1 fruit fly cellular context compared by ENCODE assay signal in the genomic region with DNA sequence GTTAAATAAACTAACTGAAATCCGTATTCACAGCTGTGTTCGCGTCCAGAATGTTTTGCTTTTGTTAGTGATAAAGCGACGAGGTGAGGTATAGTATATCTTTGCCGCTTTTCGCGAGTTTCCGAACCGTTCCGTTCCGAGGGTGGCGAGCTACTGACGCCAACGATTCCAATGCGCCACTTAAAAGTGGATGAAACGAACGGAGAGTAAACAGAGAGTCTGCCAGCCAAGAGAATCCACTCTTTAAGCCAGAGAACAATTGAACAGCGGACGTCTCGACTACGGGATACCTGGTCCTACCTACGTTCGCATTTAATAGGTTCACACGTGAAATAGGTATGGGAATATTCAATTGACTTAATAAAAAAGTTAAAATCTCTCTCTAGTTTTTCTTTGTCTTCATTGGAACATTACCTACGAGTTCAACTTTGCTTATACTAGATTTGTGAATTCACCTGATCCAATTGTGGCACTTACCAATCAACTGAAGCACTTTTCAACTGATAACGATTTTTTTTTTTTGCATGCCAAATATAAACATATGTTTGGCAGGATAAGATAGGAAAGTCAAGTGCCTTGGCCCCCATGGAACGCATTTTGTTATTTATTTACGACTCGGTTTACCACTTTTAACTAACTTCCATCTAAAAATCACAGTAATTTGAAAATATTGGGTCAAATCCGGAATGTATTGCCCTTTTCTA.
TF ChIP-seq lines count a peak whose summit lies in the region.

CG13893 (minus strand) TSS at position 162 of the 704 bp plus-strand sequence.

TF ChIP-seq in whole organism, embryonic, 481 proteins besides CTCF, POLR2A, EP300 and RAD21 (continued from another document and continues in another):
- TF ChIP-seq CoRest (tag; optimal IDR thresholded peaks at IDR 0.05; lab: Kevin White, UChicago): no peak
- TF ChIP-seq Six4 (GFP tag; optimal IDR thresholded peaks at IDR 0.05; lab: Kevin White, UChicago): no peak
- no peak for TF ChIP-seq Sox102F (GFP tag; optimal IDR thresholded peaks at IDR 0.05; lab: Kevin White, UChicago)
- TF ChIP-seq CG7963 (GFP tag; IDR thresholded peaks at IDR 0.05; lab: Robert Waterston, UW; ENCODE audit: partially characterized antibody): peak; percentile 51; the same call in 1 of the 3 replicates
- TF ChIP-seq jumu (GFP tag; optimal IDR thresholded peaks at IDR 0.05; lab: Kevin White, UChicago): no peak
- TF ChIP-seq CrebB (tag; optimal IDR thresholded peaks at IDR 0.05; lab: Kevin White, UChicago): peak; percentile 8
- TF ChIP-seq ase (GFP tag; IDR thresholded peaks at IDR 0.05; lab: Robert Waterston, UW): no peak
- no peak for TF ChIP-seq ind (GFP tag; optimal IDR thresholded peaks at IDR 0.05; lab: Kevin White, UChicago)
- no peak for TF ChIP-seq CG10462 (GFP tag; optimal IDR thresholded peaks at IDR 0.05; lab: Kevin White, UChicago)
- TF ChIP-seq kay (GFP tag; optimal IDR thresholded peaks at IDR 0.05; lab: Kevin White, UChicago): no peak
- TF ChIP-seq CG32532 (GFP tag; IDR thresholded peaks at IDR 0.05; lab: Robert Waterston, UW): peak; percentile 64
- peak in 1 of 2 experiments; percentile 64 for TF ChIP-seq Eip74EF (GFP tag; optimal IDR thresholded peaks at IDR 0.05; lab: Kevin White, UChicago)
- TF ChIP-seq CG7556 (GFP tag; optimal IDR thresholded peaks at IDR 0.05; lab: Kevin White, UChicago): no peak
- TF ChIP-seq otp (GFP tag; IDR thresholded peaks at IDR 0.05; lab: Robert Waterston, UW): peak; percentile 61; the same call in 1 of the 3 replicates
- no peak for TF ChIP-seq emc (GFP tag; optimal IDR thresholded peaks at IDR 0.05; lab: Kevin White, UChicago)
- peak; percentile 25; the same call in 1 of the 3 replicates for TF ChIP-seq zen2 (GFP tag; IDR thresholded peaks at IDR 0.05; lab: Robert Waterston, UW; ENCODE audit: partially characterized antibody)
- no peak for TF ChIP-seq Sin3A (optimal IDR thresholded peaks at IDR 0.05; lab: Kevin White, UChicago)
- no peak for TF ChIP-seq D (optimal IDR thresholded peaks at IDR 0.05; lab: Kevin White, UChicago)
- TF ChIP-seq D (GFP tag; optimal IDR thresholded peaks at IDR 0.05; lab: Kevin White, UChicago): no peak
- TF ChIP-seq CG1792 (GFP tag; optimal IDR thresholded peaks at IDR 0.05; lab: Kevin White, UChicago): no peak
- peak; percentile 46 for TF ChIP-seq CG1233 (GFP tag; optimal IDR thresholded peaks at IDR 0.05; lab: Kevin White, UChicago)
- TF ChIP-seq chn (GFP tag; optimal IDR thresholded peaks at IDR 0.05; lab: Kevin White, UChicago): no peak
- TF ChIP-seq amos (GFP tag; IDR thresholded peaks at IDR 0.05; lab: Robert Waterston, UW; ENCODE audit: partially characterized antibody): peak; percentile 53; the same call in 1 of the 2 replicates
- no peak for TF ChIP-seq CG17361 (GFP tag; IDR thresholded peaks at IDR 0.05; lab: Robert Waterston, UW)
- TF ChIP-seq HLHmδ (GFP tag; optimal IDR thresholded peaks at IDR 0.05; lab: Kevin White, UChicago): peak; percentile 81
- no peak for TF ChIP-seq CG15696 (tag; optimal IDR thresholded peaks at IDR 0.05; lab: Kevin White, UChicago)
- TF ChIP-seq Nf-YB (GFP tag; optimal IDR thresholded peaks at IDR 0.05; lab: Kevin White, UChicago): no peak
- no peak for TF ChIP-seq Awh (GFP tag; IDR thresholded peaks at IDR 0.05; lab: Robert Waterston, UW)
- TF ChIP-seq Xrp1 (GFP tag; IDR thresholded peaks at IDR 0.05; lab: Robert Waterston, UW): peak; percentile 46; the same call in 1 of the 2 replicates
- peak; percentile 56; the same call in 1 of the 2 replicates for TF ChIP-seq seq (GFP tag; IDR thresholded peaks at IDR 0.05; lab: Robert Waterston, UW)
- TF ChIP-seq Lpt (GFP tag; optimal IDR thresholded peaks at IDR 0.05; lab: Kevin White, UChicago): no peak
- no peak for TF ChIP-seq abd-A (tag; optimal IDR thresholded peaks at IDR 0.05; lab: Kevin White, UChicago)
- TF ChIP-seq Sox100B (GFP tag; optimal IDR thresholded peaks at IDR 0.05; lab: Kevin White, UChicago): no peak
- peak; percentile 65 for TF ChIP-seq CG7987 (GFP tag; optimal IDR thresholded peaks at IDR 0.05; lab: Kevin White, UChicago)
- TF ChIP-seq CG4707 (GFP tag; optimal IDR thresholded peaks at IDR 0.05; lab: Kevin White, UChicago): no peak
- TF ChIP-seq da (GFP tag; optimal IDR thresholded peaks at IDR 0.05; lab: Kevin White, UChicago): no peak
- TF ChIP-seq Scr (GFP tag; IDR thresholded peaks at IDR 0.05; lab: Robert Waterston, UW; ENCODE audit: partially characterized antibody): peak; percentile 40; the same call in 1 of the 2 replicates
- no peak for TF ChIP-seq CG6654 (GFP tag; optimal IDR thresholded peaks at IDR 0.05; lab: Kevin White, UChicago)
- no peak for TF ChIP-seq Ssrp (tag; optimal IDR thresholded peaks at IDR 0.05; lab: Kevin White, UChicago)
- TF ChIP-seq CG6254 (GFP tag; optimal IDR thresholded peaks at IDR 0.05; lab: Kevin White, UChicago): no peak
- peak; percentile 75 for TF ChIP-seq ato (GFP tag; IDR thresholded peaks at IDR 0.05; lab: Robert Waterston, UW; ENCODE audit: partially characterized antibody)
- no peak for TF ChIP-seq gcm (GFP tag; optimal IDR thresholded peaks at IDR 0.05; lab: Kevin White, UChicago)
- peak; percentile 38 for TF ChIP-seq B-H2 (GFP tag; optimal IDR thresholded peaks at IDR 0.05; lab: Kevin White, UChicago)
- no peak for TF ChIP-seq esg (GFP tag; conservative IDR thresholded peaks at IDR 0.05; lab: Robert Waterston, UW)
- TF ChIP-seq Asciz (GFP tag; optimal IDR thresholded peaks at IDR 0.05; lab: Kevin White, UChicago): no peak
- TF ChIP-seq MTF-1 (GFP tag; optimal IDR thresholded peaks at IDR 0.05; lab: Kevin White, UChicago; ENCODE audit: borderline replicate concordance): peak; percentile 58
- no peak for TF ChIP-seq CG15479 (GFP tag; optimal IDR thresholded peaks at IDR 0.05; lab: Kevin White, UChicago)
- no peak for TF ChIP-seq zf30C (GFP tag; optimal IDR thresholded peaks at IDR 0.05; lab: Kevin White, UChicago)
- TF ChIP-seq tna (GFP tag; IDR thresholded peaks at IDR 0.05; lab: Robert Waterston, UW; ENCODE audit: partially characterized antibody): peak; percentile 51; the same call in 1 of the 2 replicates
- TF ChIP-seq kah (GFP tag; optimal IDR thresholded peaks at IDR 0.05; lab: Kevin White, UChicago): peak; percentile 24
- no peak for TF ChIP-seq lola (GFP tag; optimal IDR thresholded peaks at IDR 0.05; lab: Kevin White, UChicago)
- peak; percentile 57; the same call in 1 of the 3 replicates for TF ChIP-seq CG11456 (GFP tag; IDR thresholded peaks at IDR 0.05; lab: Robert Waterston, UW)
- TF ChIP-seq peb (GFP tag; IDR thresholded peaks at IDR 0.05; lab: Robert Waterston, UW): no peak
- TF ChIP-seq crol (GFP tag; IDR thresholded peaks at IDR 0.05; lab: Robert Waterston, UW): peak; percentile 51; the same call in 1 of the 2 replicates
- peak; percentile 5 for TF ChIP-seq bab2 (GFP tag; optimal IDR thresholded peaks at IDR 0.05; lab: Kevin White, UChicago)
- no peak for TF ChIP-seq dmrt11E (tag; optimal IDR thresholded peaks at IDR 0.05; lab: Kevin White, UChicago)
- peak; percentile 35 for TF ChIP-seq Side (GFP tag; optimal IDR thresholded peaks at IDR 0.05; lab: Kevin White, UChicago)
- TF ChIP-seq CG13123 (GFP tag; optimal IDR thresholded peaks at IDR 0.05; lab: Kevin White, UChicago): no peak
- no peak for TF ChIP-seq ara (GFP tag; IDR thresholded peaks at IDR 0.05; lab: Robert Waterston, UW)
- TF ChIP-seq rib (GFP tag; IDR thresholded peaks at IDR 0.05; lab: Robert Waterston, UW): peak; percentile 68
- peak; percentile 39 for TF ChIP-seq CG6765 (GFP tag; optimal IDR thresholded peaks at IDR 0.05; lab: Kevin White, UChicago)
- TF ChIP-seq CG4424 (GFP tag; optimal IDR thresholded peaks at IDR 0.05; lab: Kevin White, UChicago): no peak
- TF ChIP-seq D19B (GFP tag; optimal IDR thresholded peaks at IDR 0.05; lab: Kevin White, UChicago): peak; percentile 99
- no peak for TF ChIP-seq Dip2 (GFP tag; IDR thresholded peaks at IDR 0.05; lab: Robert Waterston, UW)
- TF ChIP-seq vvl (GFP tag; IDR thresholded peaks at IDR 0.05; lab: Robert Waterston, UW): peak; percentile 82
- TF ChIP-seq Deaf1 (tag; optimal IDR thresholded peaks at IDR 0.05; lab: Kevin White, UChicago): peak; percentile 89
- TF ChIP-seq Adf1 (GFP tag; IDR thresholded peaks at IDR 0.05; lab: Robert Waterston, UW): peak; percentile 69
- no peak for TF ChIP-seq repo (GFP tag; optimal IDR thresholded peaks at IDR 0.05; lab: Kevin White, UChicago)
- peak; percentile 91 for TF ChIP-seq CG3163 (GFP tag; optimal IDR thresholded peaks at IDR 0.05; lab: Kevin White, UChicago)
- TF ChIP-seq CG14050 (GFP tag; IDR thresholded peaks at IDR 0.05; lab: Robert Waterston, UW): no peak
- peak; percentile 41; the same call in 1 of the 2 replicates for TF ChIP-seq CG1024 (GFP tag; IDR thresholded peaks at IDR 0.05; lab: Robert Waterston, UW)
- TF ChIP-seq CG31224 (GFP tag; IDR thresholded peaks at IDR 0.05; lab: Robert Waterston, UW): no peak
- TF ChIP-seq CG18476 (GFP tag; optimal IDR thresholded peaks at IDR 0.05; lab: Kevin White, UChicago): no peak
- no peak for TF ChIP-seq jing (GFP tag; optimal IDR thresholded peaks at IDR 0.05; lab: Kevin White, UChicago)
- TF ChIP-seq p53 (GFP tag; optimal IDR thresholded peaks at IDR 0.05; lab: Kevin White, UChicago): no peak
- no peak for TF ChIP-seq maf-S (GFP tag; optimal IDR thresholded peaks at IDR 0.05; lab: Kevin White, UChicago)
- peak; percentile 48; the same call in 1 of the 2 replicates for TF ChIP-seq stc (GFP tag; IDR thresholded peaks at IDR 0.05; lab: Robert Waterston, UW)
- TF ChIP-seq CG10979 (tag; optimal IDR thresholded peaks at IDR 0.05; lab: Kevin White, UChicago): no peak
- TF ChIP-seq HmgZ (tag; optimal IDR thresholded peaks at IDR 0.05; lab: Kevin White, UChicago): peak; percentile 73
- TF ChIP-seq CG8281 (tag; optimal IDR thresholded peaks at IDR 0.05; lab: Kevin White, UChicago): no peak
- no peak for TF ChIP-seq CG9215 (GFP tag; IDR thresholded peaks at IDR 0.05; lab: Robert Waterston, UW)
- TF ChIP-seq CG2116 (GFP tag; optimal IDR thresholded peaks at IDR 0.05; lab: Kevin White, UChicago): no peak
- TF ChIP-seq CG17568 (GFP tag; optimal IDR thresholded peaks at IDR 0.05; lab: Kevin White, UChicago): no peak
- no peak for TF ChIP-seq luna (GFP tag; optimal IDR thresholded peaks at IDR 0.05; lab: Kevin White, UChicago)
- no peak for TF ChIP-seq CG30403 (GFP tag; optimal IDR thresholded peaks at IDR 0.05; lab: Kevin White, UChicago)
- no peak for TF ChIP-seq CG2678 (tag; optimal IDR thresholded peaks at IDR 0.05; lab: Kevin White, UChicago)
- no peak; the same call in 1 of the 2 replicates for TF ChIP-seq bowl (GFP tag; IDR thresholded peaks at IDR 0.05; lab: Robert Waterston, UW)
- peak; percentile 20; the same call in 1 of the 2 replicates for TF ChIP-seq CG11247 (GFP tag; IDR thresholded peaks at IDR 0.05; lab: Robert Waterston, UW)
- no peak for TF ChIP-seq CG14667 (GFP tag; IDR thresholded peaks at IDR 0.05; lab: Robert Waterston, UW)
- TF ChIP-seq en (GFP tag; optimal IDR thresholded peaks at IDR 0.05; lab: Kevin White, UChicago): no peak
- 0 out of 2 replicates have a peak, but pooled peaks have one; percentile 26 for TF ChIP-seq Dref (GFP tag; IDR thresholded peaks at IDR 0.05; lab: Robert Waterston, UW)
- TF ChIP-seq CG3407 (GFP tag; optimal IDR thresholded peaks at IDR 0.05; lab: Kevin White, UChicago): no peak
- TF ChIP-seq CG8765 (GFP tag; IDR thresholded peaks at IDR 0.05; lab: Robert Waterston, UW): no peak
- peak; percentile 35 for TF ChIP-seq bigmax (GFP tag; optimal IDR thresholded peaks at IDR 0.05; lab: Kevin White, UChicago)
- peak; percentile 18 for TF ChIP-seq CG17359 (tag; optimal IDR thresholded peaks at IDR 0.05; lab: Kevin White, UChicago)
- TF ChIP-seq YL-1 (GFP tag; optimal IDR thresholded peaks at IDR 0.05; lab: Kevin White, UChicago): no peak
- TF ChIP-seq CG14860 (GFP tag; IDR thresholded peaks at IDR 0.05; lab: Robert Waterston, UW; ENCODE audit: partially characterized antibody): no peak
- no peak for TF ChIP-seq CG33213 (GFP tag; optimal IDR thresholded peaks at IDR 0.05; lab: Kevin White, UChicago)
- peak; percentile 55; the same call in 2 of the 3 replicates for TF ChIP-seq CG34224 (GFP tag; IDR thresholded peaks at IDR 0.05; lab: Robert Waterston, UW; ENCODE audit: partially characterized antibody)
- TF ChIP-seq CG2120 (GFP tag; optimal IDR thresholded peaks at IDR 0.05; lab: Kevin White, UChicago): peak; percentile 20
- TF ChIP-seq chinmo (GFP tag; IDR thresholded peaks at IDR 0.05; lab: Robert Waterston, UW; ENCODE audit: partially characterized antibody): peak; percentile 91; the same call in 3 of the 4 replicates
- TF ChIP-seq exex (tag; optimal IDR thresholded peaks at IDR 0.05; lab: Kevin White, UChicago): peak; percentile 29
- 0 out of 3 replicates have a peak, but pooled peaks have one; percentile 20 for TF ChIP-seq zfh1 (GFP tag; IDR thresholded peaks at IDR 0.05; lab: Robert Waterston, UW)
- TF ChIP-seq mam (GFP tag; optimal IDR thresholded peaks at IDR 0.05; lab: Kevin White, UChicago): peak; percentile 48
- TF ChIP-seq Atf3 (GFP tag; optimal IDR thresholded peaks at IDR 0.05; lab: Kevin White, UChicago): no peak
- TF ChIP-seq vfl (GFP tag; optimal IDR thresholded peaks at IDR 0.05; lab: Kevin White, UChicago): no peak
- peak; percentile 42; the same call in 1 of the 2 replicates for TF ChIP-seq wdn (GFP tag; IDR thresholded peaks at IDR 0.05; lab: Robert Waterston, UW)
- no peak for TF ChIP-seq CG7271 (tag; optimal IDR thresholded peaks at IDR 0.05; lab: Kevin White, UChicago)
- TF ChIP-seq CG1647 (GFP tag; optimal IDR thresholded peaks at IDR 0.05; lab: Kevin White, UChicago): peak; percentile 51
- no peak for TF ChIP-seq CG17912 (GFP tag; optimal IDR thresholded peaks at IDR 0.05; lab: Kevin White, UChicago)
- TF ChIP-seq danr (GFP tag; IDR thresholded peaks at IDR 0.05; lab: Robert Waterston, UW): no peak
- TF ChIP-seq Mad (GFP tag; optimal IDR thresholded peaks at IDR 0.05; lab: Kevin White, UChicago): no peak
- TF ChIP-seq B-H1 (GFP tag; IDR thresholded peaks at IDR 0.05; lab: Robert Waterston, UW): no peak; the same call in 2 of the 3 replicates
- no peak for TF ChIP-seq CG10267 (tag; optimal IDR thresholded peaks at IDR 0.05; lab: Kevin White, UChicago)
- no peak for TF ChIP-seq D19A (tag; optimal IDR thresholded peaks at IDR 0.05; lab: Kevin White, UChicago)
- TF ChIP-seq CG9727 (GFP tag; optimal IDR thresholded peaks at IDR 0.05; lab: Kevin White, UChicago): no peak
- no peak for TF ChIP-seq run (tag; optimal IDR thresholded peaks at IDR 0.05; lab: Kevin White, UChicago)
- no peak for TF ChIP-seq CG5180 (GFP tag; optimal IDR thresholded peaks at IDR 0.05; lab: Kevin White, UChicago)
- TF ChIP-seq Rfx (GFP tag; IDR thresholded peaks at IDR 0.05; lab: Robert Waterston, UW): peak; percentile 62; the same call in 1 of the 2 replicates
- no peak for TF ChIP-seq CG17328 (GFP tag; IDR thresholded peaks at IDR 0.05; lab: Robert Waterston, UW)
- no peak for TF ChIP-seq Xbp1 (GFP tag; optimal IDR thresholded peaks at IDR 0.05; lab: Kevin White, UChicago)
